Worm (Caenorhabditis elegans) whole organism, young adult: Measurements from ENCODE around the gene nurf-1.

Experiments
- D2030.7 ChIP-seq: fragments of 200-800 bp; sonication (Bioruptor generic); IDR thresholded peaks from 2 replicates; pipeline ENCODE4 v1.3.6; 2022; ENCODE audit warnings: missing genetic modification reagents, missing genetic modification characterization, missing compliant biosample characterization
- F10E7.11 ChIP-seq: sonication (generic microtip); optimal IDR thresholded peaks from 2 replicates; lab custom pipeline; 2017; ENCODE audit warnings: mild to moderate bottlenecking, missing genetic modification characterization, moderate library complexity, missing compliant biosample characterization
- F23B12.7 ChIP-seq: sonication (generic microtip); optimal IDR thresholded peaks from 2 replicates; lab custom pipeline; 2017; ENCODE audit warnings: missing genetic modification characterization, mild to moderate bottlenecking, missing compliant biosample characterization, antibody characterized with exemption, moderate library complexity; ENCODE audit not compliant: insufficient read depth
- K12H6.12 ChIP-seq: fragments of 200-800 bp; sonication (Bioruptor generic); optimal IDR thresholded peaks from 2 replicates; lab custom pipeline; 2018; ENCODE audit warnings: mild to moderate bottlenecking, missing genetic modification characterization, missing compliant biosample characterization
- Y95B8A.8 ChIP-seq: fragments of 200-800 bp; sonication (Bioruptor generic); IDR thresholded peaks from 2 replicates; pipeline ENCODE4 v1.3.6; 2022; ENCODE audit warnings: missing genetic modification reagents, missing genetic modification characterization, missing compliant biosample characterization
- ZK185.1 ChIP-seq: sonication (generic microtip); optimal IDR thresholded peaks from 2 replicates; lab custom pipeline; 2016; ENCODE audit warnings: mild to moderate bottlenecking, missing genetic modification characterization, missing compliant biosample characterization; ENCODE audit not compliant: poor library complexity, severe bottlenecking
- ama-1 ChIP-seq, 3 experiments: fragments of 150-350 bp in 1 of 3; sonication (generic microtip) in 2 of 3; optimal IDR thresholded peaks; 2 replicates each; lab custom pipeline; 2014 to 2018; ENCODE audit warnings: missing biosample characterization in 2 of 3, missing genetic modification characterization in 2 of 3, missing genetic modification reagents in 2 of 3
- aptf-3 ChIP-seq: fragments of 200-800 bp; sonication (Bioruptor generic); IDR thresholded peaks from 2 replicates; pipeline ENCODE4 v1.3.6; 2022; ENCODE audit warnings: missing genetic modification characterization, missing compliant biosample characterization
- attf-5 ChIP-seq: fragments of 200-800 bp; sonication (Bioruptor generic); optimal IDR thresholded peaks from 2 replicates; lab custom pipeline; 2018; ENCODE audit warnings: mild to moderate bottlenecking, missing genetic modification characterization, missing compliant biosample characterization
- bed-1 ChIP-seq: fragments of 200-800 bp; sonication (Bioruptor generic); IDR thresholded peaks from 2 replicates; pipeline ENCODE4 v1.3.6; 2022; ENCODE audit warnings: missing genetic modification reagents, missing genetic modification characterization, missing compliant biosample characterization
- ceh-100 ChIP-seq: fragments of 200-800 bp; sonication (Bioruptor generic); IDR thresholded peaks from 2 replicates; pipeline ENCODE4 v1.3.6; 2022; ENCODE audit warnings: missing genetic modification reagents, missing genetic modification characterization, missing compliant biosample characterization
- ceh-91 ChIP-seq: fragments of 200-800 bp; sonication (Bioruptor generic); IDR thresholded peaks from 2 replicates; pipeline ENCODE4 v1.3.6; 2022; ENCODE audit warnings: missing genetic modification reagents, missing genetic modification characterization, missing compliant biosample characterization
- die-1 ChIP-seq: sonication (generic microtip); optimal IDR thresholded peaks from 2 replicates; lab custom pipeline; 2016; ENCODE audit warnings: missing genotype, mild to moderate bottlenecking, missing genetic modification characterization, missing compliant biosample characterization
- dox-1 ChIP-seq: fragments of 200-800 bp; sonication (Bioruptor generic); IDR thresholded peaks from 2 replicates; pipeline ENCODE4 v1.3.6; 2022; ENCODE audit warnings: missing genetic modification reagents, missing genetic modification characterization, missing compliant biosample characterization
- dpff-1 ChIP-seq: sonication (generic microtip); optimal IDR thresholded peaks from 2 replicates; lab custom pipeline; 2017; ENCODE audit warnings: mild to moderate bottlenecking, missing genetic modification characterization, missing compliant biosample characterization
- ekl-4 ChIP-seq: fragments of 200-800 bp; sonication (Bioruptor generic); IDR thresholded peaks from 2 replicates; pipeline ENCODE4 v1.3.6; 2022; ENCODE audit warnings: missing genetic modification reagents, missing genetic modification characterization, missing compliant biosample characterization
- ets-4 ChIP-seq: fragments of 200-800 bp; sonication (Bioruptor generic); optimal IDR thresholded peaks from 2 replicates; lab custom pipeline; 2018; ENCODE audit warnings: mild to moderate bottlenecking, missing genetic modification characterization, missing compliant biosample characterization
- fkh-3 ChIP-seq: sonication (generic microtip); optimal IDR thresholded peaks from 2 replicates; lab custom pipeline; 2016; ENCODE audit warnings: mild to moderate bottlenecking, missing genetic modification characterization, missing compliant biosample characterization
- gei-17 ChIP-seq: fragments of 200-800 bp; sonication (Bioruptor generic); optimal IDR thresholded peaks from 2 replicates; lab custom pipeline; 2018; ENCODE audit warnings: mild to moderate bottlenecking, missing genetic modification characterization, missing compliant biosample characterization
- him-1 ChIP-seq: sonication (generic microtip); optimal IDR thresholded peaks from 2 replicates; lab custom pipeline; 2016; ENCODE audit warnings: missing genotype, missing genetic modification reagents, missing genetic modification characterization, missing compliant biosample characterization
- hsf-1 ChIP-seq: fragments of 200-800 bp; sonication (Bioruptor generic); IDR thresholded peaks from 2 replicates; pipeline ENCODE4 v1.3.6; 2022; ENCODE audit warnings: missing genetic modification reagents, missing genetic modification characterization, missing compliant biosample characterization
- lag-1 ChIP-seq: fragments of 200-800 bp; sonication (Bioruptor generic); IDR thresholded peaks from 2 replicates; pipeline ENCODE4 v1.3.6; 2022; ENCODE audit warnings: missing genetic modification reagents, missing genetic modification characterization, missing compliant biosample characterization
- let-607 ChIP-seq, 2 experiments: fragments of 200-800 bp in 1 of 2; sonication (Bioruptor generic) in 1 of 2; sonication (generic microtip) in 1 of 2; optimal IDR thresholded peaks; 2 replicates each; lab custom pipeline; 2016 to 2018; ENCODE audit warnings: mild to moderate bottlenecking in 2 of 2, missing compliant biosample characterization in 2 of 2, missing genetic modification characterization in 2 of 2, moderate library complexity in 2 of 2, missing genotype in 1 of 2
- lin-26 ChIP-seq: fragments of 200-800 bp; sonication (Bioruptor generic); IDR thresholded peaks from 2 replicates; pipeline ENCODE4 v1.3.6; 2022; ENCODE audit warnings: missing genetic modification reagents, missing genetic modification characterization, missing compliant biosample characterization
- lin-40 ChIP-seq: sonication (generic microtip); optimal IDR thresholded peaks from 2 replicates; lab custom pipeline; 2016; ENCODE audit warnings: missing genetic modification characterization, mild to moderate bottlenecking, missing compliant biosample characterization, missing genotype, missing genetic modification reagents
- mcd-1 ChIP-seq: fragments of 200-800 bp; sonication (Bioruptor generic); IDR thresholded peaks from 2 replicates; pipeline ENCODE4 v1.3.6; 2022; ENCODE audit warnings: missing genetic modification reagents, missing genetic modification characterization, missing compliant biosample characterization
- mes-4 ChIP-seq: sonication (generic microtip); optimal IDR thresholded peaks from 2 replicates; lab custom pipeline; 2016; ENCODE audit warnings: missing genotype, missing genetic modification characterization, missing compliant biosample characterization
- mxl-1 ChIP-seq: sonication (generic microtip); optimal IDR thresholded peaks from 2 replicates; lab custom pipeline; 2016; ENCODE audit warnings: missing genetic modification characterization, missing compliant biosample characterization
- nhr-179 ChIP-seq: sonication (generic microtip); optimal IDR thresholded peaks from 2 replicates; lab custom pipeline; 2016; ENCODE audit warnings: mild to moderate bottlenecking, missing genetic modification characterization, missing compliant biosample characterization
- nhr-27 ChIP-seq: fragments of 200-800 bp; sonication (Bioruptor generic); optimal IDR thresholded peaks from 2 replicates; lab custom pipeline; 2018; ENCODE audit warnings: mild to moderate bottlenecking, missing genetic modification characterization, moderate library complexity, missing compliant biosample characterization
- repo-1 ChIP-seq: sonication (generic microtip); optimal IDR thresholded peaks from 2 replicates; lab custom pipeline; 2017; ENCODE audit warnings: mild to moderate bottlenecking, missing genetic modification characterization, missing compliant biosample characterization
- rpc-1 ChIP-seq, 2 experiments: fragments of 150-350 bp in 1 of 2; sonication (generic microtip) in 1 of 2; optimal IDR thresholded peaks; 2 replicates each; lab custom pipeline; 2014 to 2018; ENCODE audit warnings: missing biosample characterization in 1 of 2, missing genetic modification characterization in 1 of 2, missing genetic modification reagents in 1 of 2, missing genotype in 1 of 2
- snpc-1.1 ChIP-seq: sonication (generic microtip); optimal IDR thresholded peaks from 2 replicates; lab custom pipeline; 2017; ENCODE audit warnings: missing genetic modification characterization, mild to moderate bottlenecking, missing compliant biosample characterization, antibody characterized with exemption, moderate library complexity, missing genotype, missing genetic modification reagents; ENCODE audit not compliant: insufficient read depth
- somi-1 ChIP-seq: fragments of 200-800 bp; sonication (Bioruptor generic); optimal IDR thresholded peaks from 2 replicates; lab custom pipeline; 2018; ENCODE audit warnings: mild to moderate bottlenecking, missing genetic modification characterization, missing compliant biosample characterization
- sptf-2 ChIP-seq: fragments of 200-800 bp; sonication (Bioruptor generic); optimal IDR thresholded peaks from 2 replicates; lab custom pipeline; 2018; ENCODE audit warnings: mild to moderate bottlenecking, missing genetic modification characterization, missing compliant biosample characterization
- tbp1 ChIP-seq: fragments of 200-800 bp; sonication (Bioruptor generic); optimal IDR thresholded peaks from 2 replicates; lab custom pipeline; 2018; ENCODE audit warnings: mild to moderate bottlenecking, missing genetic modification characterization, missing compliant biosample characterization
- tbx-9 ChIP-seq: sonication (generic microtip); optimal IDR thresholded peaks from 2 replicates; lab custom pipeline; 2016; ENCODE audit warnings: borderline replicate concordance, missing genetic modification characterization, inconsistent platforms, missing compliant biosample characterization
- tlf-1 ChIP-seq: fragments of 200-800 bp; sonication (Bioruptor generic); optimal IDR thresholded peaks from 2 replicates; lab custom pipeline; 2018; ENCODE audit warnings: mild to moderate bottlenecking, missing genetic modification characterization, missing compliant biosample characterization
- unc-62 ChIP-seq: fragments of 150-350 bp; optimal IDR thresholded peaks from 2 replicates; lab custom pipeline; 2014; ENCODE audit warnings: missing biosample characterization, missing genetic modification reagents, missing genetic modification characterization
- xnd-1 ChIP-seq: sonication (generic microtip); optimal IDR thresholded peaks from 2 replicates; lab custom pipeline; 2016; ENCODE audit warnings: missing genotype, missing genetic modification reagents, missing genetic modification characterization, missing compliant biosample characterization
- ztf-18 ChIP-seq: sonication (generic microtip); optimal IDR thresholded peaks from 2 replicates; lab custom pipeline; 2016; ENCODE audit warnings: missing genotype, mild to moderate bottlenecking, missing genetic modification characterization, missing compliant biosample characterization
- ztf-25 ChIP-seq: fragments of 200-800 bp; sonication (Bioruptor generic); IDR thresholded peaks from 2 replicates; pipeline ENCODE4 v1.3.6; 2022; ENCODE audit warnings: missing genetic modification reagents, missing genetic modification characterization, missing compliant biosample characterization
- ztf-28 ChIP-seq: fragments of 200-800 bp; sonication (Bioruptor generic); IDR thresholded peaks from 2 replicates; pipeline ENCODE4 v1.3.6; 2022; ENCODE audit warnings: missing genetic modification reagents, missing genetic modification characterization, missing compliant biosample characterization
- ztf-6 ChIP-seq: fragments of 200-800 bp; sonication (Bioruptor generic); IDR thresholded peaks from 2 replicates; pipeline ENCODE4 v1.3.6; 2022; ENCODE audit warnings: missing genetic modification reagents, missing genetic modification characterization, missing compliant biosample characterization

Gene nurf-1

DNA sequence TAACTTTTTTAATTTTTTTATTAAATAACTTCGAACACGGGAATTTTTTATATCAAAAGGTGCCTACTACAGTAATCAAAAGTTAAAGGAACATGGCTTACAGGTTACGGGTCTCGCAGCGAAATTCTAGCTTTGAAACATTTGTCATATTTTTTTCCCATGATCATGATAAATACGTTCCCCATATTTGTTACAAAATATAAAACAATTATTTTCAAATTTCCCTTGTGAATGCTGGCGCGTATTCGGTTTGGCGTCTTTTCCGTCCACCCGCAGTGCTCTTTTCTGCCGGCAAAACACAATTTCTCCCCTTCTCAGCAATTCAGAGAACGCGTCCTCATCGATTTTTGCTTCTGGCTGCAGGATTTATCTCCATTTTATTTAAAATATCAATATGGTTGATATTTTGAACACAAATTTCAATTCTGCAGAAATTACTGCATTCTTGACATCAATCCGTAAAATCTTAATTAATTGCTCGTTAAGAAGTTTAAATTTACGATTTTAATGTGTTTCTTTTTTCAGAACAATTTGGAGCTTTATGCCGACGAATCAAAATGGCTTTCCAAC is 25.2 kb upstream of the nurf-1 start, which contains the start of gene imb-2 (continued):
- no peak for TF ChIP-seq repo-1 (tag; lab: Kevin White, UChicago)
- TF ChIP-seq F10E7.11 (tag; lab: Kevin White, UChicago), result no peak
- no peak for TF ChIP-seq hsf-1
- TF ChIP-seq somi-1 (GFP tag; lab: Kevin White, UChicago), result no peak
- TF ChIP-seq him-1 (tag; lab: Kevin White, UChicago), result peak; percentile 3
- no peak for TF ChIP-seq ets-4 (GFP tag; lab: Kevin White, UChicago)
- TF ChIP-seq lin-26 (GFP tag; lab: Robert Waterston, UW), result no peak
- TF ChIP-seq nhr-27 (tag; lab: Kevin White, UChicago), result no peak
- peak; percentile 60 for TF ChIP-seq K12H6.12 (tag; lab: Kevin White, UChicago)
- TF ChIP-seq, all 124 proteins: peak for 33

DNA sequence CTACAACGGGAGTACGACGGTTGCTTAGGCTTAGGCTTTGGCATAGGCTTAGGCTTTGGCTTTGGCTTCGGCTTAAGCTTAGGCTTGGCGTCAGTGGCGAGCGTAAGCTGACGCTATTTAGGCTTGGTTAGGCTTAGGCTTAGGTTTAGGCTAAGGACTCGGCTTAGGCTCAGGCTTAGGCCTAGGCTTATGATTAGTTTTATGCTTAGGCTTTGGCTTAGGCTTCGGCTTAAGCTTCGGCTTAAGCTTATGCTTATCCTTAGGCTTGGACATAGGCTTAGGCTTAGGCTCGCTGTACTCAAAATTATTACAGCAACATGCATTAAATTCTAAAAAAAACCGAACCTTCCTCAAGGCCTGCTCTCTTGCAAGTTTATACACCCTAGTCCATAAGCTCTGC is 15.9 kb upstream of the nurf-1 start:
- TF ChIP-seq sptf-2 (GFP tag; lab: Kevin White, UChicago), result no peak
- TF ChIP-seq tlf-1 (GFP tag; lab: Kevin White, UChicago), result no peak
- TF ChIP-seq ztf-28 (GFP tag; lab: Robert Waterston, UW), result no peak
- TF ChIP-seq ceh-100 (GFP tag; lab: Robert Waterston, UW), result no peak
- no peak for TF ChIP-seq D2030.7 (GFP tag; lab: Robert Waterston, UW)
- no peak for TF ChIP-seq gei-17 (GFP tag; lab: Kevin White, UChicago)
- no peak for TF ChIP-seq tbp1 (GFP tag; lab: Kevin White, UChicago)
- no peak for TF ChIP-seq dpff-1 (tag; lab: Kevin White, UChicago)
- TF ChIP-seq fkh-3, result no peak

DNA sequence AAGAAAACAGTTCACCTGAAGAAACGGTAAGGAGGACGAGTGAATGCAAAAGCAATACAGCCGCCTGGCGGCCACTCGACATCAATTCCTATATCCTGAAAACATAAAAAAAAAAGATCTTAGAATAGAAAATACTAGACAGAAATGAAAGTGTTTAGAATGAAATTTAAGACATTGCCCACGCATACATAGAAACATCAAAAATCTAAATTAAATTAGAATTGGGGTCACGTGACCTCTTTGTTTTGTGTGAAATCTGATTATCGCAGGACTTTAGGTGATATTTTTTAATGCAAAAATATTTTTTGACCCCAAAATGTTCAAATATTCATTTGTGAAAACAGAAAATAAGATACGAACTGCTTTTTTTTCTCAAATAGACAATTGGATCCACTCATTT is 12.7 kb upstream of the nurf-1 start, which contains the start of gene acr-20:
TSS of gene acr-20 (minus strand) at position 101 of the 400 bp plus-strand sequence.
- TF ChIP-seq ets-4 (GFP tag; lab: Kevin White, UChicago) (no peak), mxl-1 (tag; lab: Kevin White, UChicago) (no peak), let-607 (tag; optimal IDR thresholded peaks at IDR 0.05; lab: Kevin White, UChicago) (no peak), Y95B8A.8 (GFP tag; lab: Robert Waterston, UW) (no peak), tbx-9 (tag; lab: Kevin White, UChicago) (no peak), xnd-1 (no peak), aptf-3 (GFP tag; lab: Robert Waterston, UW) (no peak), die-1 (tag; lab: Kevin White, UChicago) (no peak), mcd-1 (GFP tag; lab: Robert Waterston, UW) (no peak), lag-1 (GFP tag; lab: Robert Waterston, UW) (no peak), ztf-25 (GFP tag; lab: Robert Waterston, UW) (no peak), fkh-3 (no peak), ama-1 (optimal IDR thresholded peaks at IDR 0.05; lab: Kevin White, UChicago) (no peak), ama-1 (GFP tag; optimal IDR thresholded peaks at IDR 0.05; lab: Kevin White, UChicago) (no peak), ceh-91 (GFP tag; lab: Robert Waterston, UW) (no peak), nhr-179 (tag; lab: Kevin White, UChicago) (no peak), mes-4 (tag; lab: Kevin White, UChicago) (no peak), ztf-18 (tag; lab: Kevin White, UChicago) (no peak)

DNA sequence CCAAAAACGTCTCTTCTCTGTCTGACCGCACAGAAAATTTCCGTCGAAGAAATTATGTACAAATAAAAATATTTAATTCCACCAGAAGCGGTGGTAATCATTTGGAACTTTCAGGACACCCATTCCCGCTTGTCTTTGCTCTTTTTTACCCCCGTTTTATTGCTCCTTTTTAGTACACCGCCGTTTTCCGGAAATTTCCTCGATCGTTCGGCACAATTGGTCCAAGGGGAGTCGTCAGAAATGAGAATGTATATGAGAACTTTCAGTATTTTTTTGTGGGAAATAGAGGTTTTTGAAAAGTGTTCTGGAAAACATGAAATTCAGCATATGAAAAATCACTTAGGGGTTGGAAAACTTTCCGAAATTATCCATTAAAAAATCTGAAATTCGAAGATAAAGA is 9.7 kb upstream of the nurf-1 start:
- TF ChIP-seq lin-40 (tag; lab: Kevin White, UChicago) (no peak), F23B12.7 (tag; lab: Kevin White, UChicago) (no peak), unc-62 (GFP tag; lab: Kevin White, UChicago) (no peak), bed-1 (GFP tag; lab: Robert Waterston, UW) (no peak), ztf-6 (GFP tag; lab: Robert Waterston, UW) (no peak), attf-5 (no peak), ekl-4 (no peak), snpc-1.1 (no peak), ZK185.1 (tag; lab: Kevin White, UChicago) (no peak), rpc-1 (optimal IDR thresholded peaks at IDR 0.05; lab: Kevin White, UChicago) (no peak), rpc-1 (tag; optimal IDR thresholded peaks at IDR 0.05; lab: Kevin White, UChicago) (no peak), nhr-27 (tag; lab: Kevin White, UChicago) (no peak), dox-1 (GFP tag; lab: Robert Waterston, UW) (no peak)
